Worm (Caenorhabditis elegans): ENCODE results near the gene C54D10.3.

C54D10.3 gene

DNA sequence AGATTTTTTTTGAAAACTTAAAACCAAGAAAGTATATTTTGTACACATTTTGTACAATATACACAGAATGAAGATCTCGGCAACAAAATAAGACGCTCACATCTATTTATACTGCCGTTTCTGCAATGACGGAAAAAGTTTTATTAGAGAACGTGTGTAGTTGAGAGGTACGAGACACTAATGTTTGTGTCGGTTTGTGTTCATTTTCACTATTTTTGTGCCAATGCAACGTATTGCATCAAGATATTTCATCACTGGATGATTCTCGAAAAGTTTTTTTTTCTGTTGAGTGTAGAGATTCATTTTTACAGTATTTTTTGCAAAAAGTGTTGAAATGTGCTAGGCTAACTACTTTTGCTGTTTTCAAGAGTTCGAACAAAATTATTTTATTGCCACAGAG, 9.4 kb upstream of the C54D10.3 start:
- TF ChIP-seq pqm-1 (tag; optimal IDR thresholded peaks at IDR 0.05), result peak; percentile 1
- TF ChIP-seq elt-2 (tag; optimal IDR thresholded peaks at IDR 0.05), result peak; percentile 6
- TF ChIP-seq nfya-1 (tag; optimal IDR thresholded peaks at IDR 0.05; ENCODE audit: insufficient read depth), result peak; percentile 0
- peak; percentile 62 for TF ChIP-seq pha-4 (tag; optimal IDR thresholded peaks at IDR 0.05)
- TF ChIP-seq nhr-25 (tag; optimal IDR thresholded peaks at IDR 0.05), result no peak

DNA sequence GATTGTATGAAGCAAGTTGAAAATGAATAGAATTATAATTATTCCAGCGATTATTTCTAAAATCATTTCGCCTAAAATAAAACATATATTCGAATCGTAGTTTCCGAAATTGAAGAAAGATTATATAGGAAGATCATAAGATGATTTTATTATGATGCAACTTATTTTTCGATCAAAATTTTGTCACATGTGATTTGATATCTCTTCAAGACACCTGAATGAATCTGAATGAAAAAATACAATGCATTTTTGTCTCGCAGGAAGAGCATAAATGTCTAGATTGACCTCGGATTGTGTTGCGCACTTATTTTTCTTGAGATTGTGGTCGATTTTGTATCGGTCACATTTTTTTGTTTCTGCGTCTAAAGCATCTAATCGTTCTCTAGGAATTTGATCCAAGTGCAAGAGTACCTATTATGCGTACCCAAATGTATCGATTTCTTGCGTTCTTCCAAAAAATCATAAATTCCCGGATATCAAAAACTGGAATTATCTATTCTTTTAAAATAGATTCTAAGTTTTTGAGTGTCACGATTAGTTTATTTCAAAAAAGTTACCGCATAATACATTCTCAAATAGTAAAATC, 7.9 kb upstream of the C54D10.3 start, which contains the start of gene hrg-2:
Gene hrg-2 (minus strand): TSS at position 98 of the 586 bp plus-strand sequence.
- no peak for TF ChIP-seq mml-1 (tag; optimal IDR thresholded peaks at IDR 0.05)
- no peak for TF ChIP-seq snpc-4 (tag; optimal IDR thresholded peaks at IDR 0.05)
- TF ChIP-seq eor-1 (tag; optimal IDR thresholded peaks at IDR 0.05), result no peak
- no peak for TF ChIP-seq nhr-67 (tag; optimal IDR thresholded peaks at IDR 0.05)
- no peak for TF ChIP-seq lin-39 (tag; optimal IDR thresholded peaks at IDR 0.05)
- TF ChIP-seq nhr-11 (tag; optimal IDR thresholded peaks at IDR 0.05), result no peak

DNA sequence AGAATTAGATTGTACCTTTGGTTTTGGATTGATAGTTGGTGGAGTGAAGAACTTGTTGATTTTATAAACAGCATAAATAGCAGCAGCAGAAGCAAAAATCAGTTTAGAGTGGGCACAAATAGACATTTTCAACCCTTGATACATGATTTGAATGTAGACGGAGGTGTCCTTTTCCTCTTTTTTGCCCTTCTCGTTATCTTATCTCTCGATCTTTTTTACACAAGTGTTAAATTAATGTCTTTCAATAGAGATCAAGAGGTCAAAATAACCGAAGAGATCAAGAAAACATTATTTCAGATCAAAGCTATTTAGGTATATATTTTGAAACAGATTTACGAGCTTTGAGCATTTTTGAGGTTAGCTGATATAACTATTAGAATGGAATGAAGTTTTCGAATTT, 6.5 kb upstream of the C54D10.3 start, which contains the start of gene cdr-7:
Gene cdr-7 (minus strand): TSS at position 205 of the 400 bp plus-strand sequence.
- no peak for TF ChIP-seq nhr-237 (tag; optimal IDR thresholded peaks at IDR 0.05)
- no peak for TF ChIP-seq fos-1 (tag; optimal IDR thresholded peaks at IDR 0.05)
- no peak for TF ChIP-seq tbx-2 (tag; optimal IDR thresholded peaks at IDR 0.05)
- TF ChIP-seq nhr-25 (tag; optimal IDR thresholded peaks at IDR 0.05), result peak; percentile 41
- peak in 1 of 3 experiments; percentile 45 for TF ChIP-seq elt-3 (tag; optimal IDR thresholded peaks at IDR 0.05)
- no peak for TF ChIP-seq fkh-2 (tag; optimal IDR thresholded peaks at IDR 0.05)
- TF ChIP-seq elt-1 (tag; optimal IDR thresholded peaks at IDR 0.05), result peak; percentile 89
- no peak for TF ChIP-seq sea-2 (GFP tag; optimal IDR thresholded peaks at IDR 0.05)
- no peak for TF ChIP-seq eor-1 (tag; optimal IDR thresholded peaks at IDR 0.05)
- no peak for TF ChIP-seq skn-1 (tag; optimal IDR thresholded peaks at IDR 0.05)
- no peak for TF ChIP-seq aly-2 (tag; optimal IDR thresholded peaks at IDR 0.05)

DNA sequence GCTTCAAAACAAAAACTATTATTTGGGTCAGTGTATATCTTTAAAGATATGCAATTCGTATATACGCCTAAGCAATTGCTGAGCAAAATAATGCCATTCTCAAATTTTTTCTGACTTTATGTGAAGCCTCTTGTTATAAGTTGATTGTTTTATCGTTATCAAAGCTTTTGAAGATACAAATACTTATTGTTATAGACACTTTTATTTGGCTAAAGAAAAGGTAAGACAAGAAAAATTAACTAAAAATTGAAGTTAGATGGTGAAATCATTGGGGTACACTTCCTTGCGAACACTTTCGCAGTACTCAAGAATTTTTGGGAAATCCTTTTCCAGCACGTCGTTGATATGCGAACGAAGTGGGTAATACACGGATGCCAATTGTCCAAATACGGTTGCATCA, 6.1 kb upstream of the C54D10.3 start:
- TF ChIP-seq snpc-4 (tag; optimal IDR thresholded peaks at IDR 0.05) (no peak), nhr-25 (tag; optimal IDR thresholded peaks at IDR 0.05) (no peak)

DNA sequence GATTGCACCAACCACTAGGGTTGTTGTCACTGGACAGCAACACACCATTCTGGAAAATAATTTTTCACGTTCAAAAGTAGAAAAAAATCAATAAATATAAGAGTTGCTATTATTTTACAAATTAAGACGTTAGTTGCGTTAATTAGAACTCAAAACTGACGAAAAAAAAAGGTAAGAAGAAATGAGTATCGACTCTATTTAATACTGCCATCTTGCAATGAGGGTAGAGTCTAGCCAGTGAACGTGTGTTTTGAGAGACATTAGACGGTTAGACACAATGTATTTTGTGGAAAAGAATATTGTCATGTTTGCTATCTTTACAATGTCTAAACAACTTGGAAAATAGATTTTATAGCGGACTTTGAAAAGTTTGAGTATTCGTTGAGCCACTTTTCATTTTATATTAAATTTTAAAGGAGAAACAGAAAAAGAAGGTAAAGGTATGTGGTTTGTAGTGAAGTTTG, 4.7 kb upstream of the C54D10.3 start, which contains the start of gene cdr-6:
Gene cdr-6 (minus strand): TSS at position 51 of the 464 bp plus-strand sequence.
- TF ChIP-seq eor-1 (tag; optimal IDR thresholded peaks at IDR 0.05) (no peak), ceh-28 (tag; optimal IDR thresholded peaks at IDR 0.05) (peak; percentile 28), nhr-23 (tag; optimal IDR thresholded peaks at IDR 0.05) (peak; percentile 9), nhr-77 (tag; optimal IDR thresholded peaks at IDR 0.05) (no peak), pqm-1 (tag; optimal IDR thresholded peaks at IDR 0.05) (peak; percentile 63), pha-4 (tag; optimal IDR thresholded peaks at IDR 0.05) (peak; percentile 61), elt-2 (tag; optimal IDR thresholded peaks at IDR 0.05) (peak; percentile 46)

DNA sequence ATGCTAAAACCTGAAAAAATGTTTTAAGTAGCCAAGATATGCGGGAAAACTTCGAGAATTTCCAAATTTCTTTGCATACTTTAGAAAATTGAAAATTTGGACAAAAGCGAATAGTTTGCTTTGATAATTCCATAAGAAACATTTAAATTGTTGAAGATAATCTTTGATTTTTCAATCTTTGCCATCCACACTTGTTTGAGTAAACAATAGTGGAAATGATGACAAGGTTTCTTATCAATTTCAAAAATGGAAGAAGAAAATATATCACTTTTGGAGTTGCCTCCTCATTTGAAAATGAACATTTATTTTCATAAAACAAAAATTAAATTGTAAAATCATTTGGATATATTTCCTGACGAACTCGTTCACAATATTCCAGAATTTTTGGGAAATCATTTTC, 4.0 kb upstream of the C54D10.3 start:
- TF ChIP-seq skn-1 (tag; optimal IDR thresholded peaks at IDR 0.05) (peak; percentile 51), ceh-9 (tag; optimal IDR thresholded peaks at IDR 0.05) (no peak), pqm-1 (tag; optimal IDR thresholded peaks at IDR 0.05) (peak; percentile 55), ama-1 (optimal IDR thresholded peaks at IDR 0.05) (no peak), unc-39 (tag; optimal IDR thresholded peaks at IDR 0.05) (no peak), nhr-76 (tag; optimal IDR thresholded peaks at IDR 0.05) (no peak), nhr-11 (tag; optimal IDR thresholded peaks at IDR 0.05) (no peak), nhr-28 (tag; optimal IDR thresholded peaks at IDR 0.05) (no peak), elt-2 (tag; optimal IDR thresholded peaks at IDR 0.05) (peak; percentile 62), pha-4 (tag; optimal IDR thresholded peaks at IDR 0.05) (peak; percentile 15)

DNA sequence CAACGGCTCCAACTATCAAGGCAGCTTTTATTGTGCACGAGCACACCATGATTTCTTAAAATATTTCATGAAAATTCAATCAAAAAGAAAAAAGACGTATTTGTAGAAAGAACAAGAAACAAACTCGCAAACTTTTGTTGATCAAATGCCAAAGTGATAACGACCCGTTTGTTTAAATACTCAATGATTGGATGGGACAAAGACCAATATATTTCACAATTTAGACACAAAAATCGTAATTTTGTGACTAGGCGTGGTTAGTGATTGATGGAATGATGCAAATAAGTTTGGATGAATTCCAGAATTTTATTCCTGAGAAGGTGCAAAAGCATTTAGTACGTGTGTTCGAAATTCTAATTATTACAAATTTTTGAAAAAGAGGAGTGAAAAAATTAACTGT, 2.7 kb upstream of the C54D10.3 start, which contains the start of gene cdr-2:
Gene cdr-2 (minus strand): TSS at position 54 of the 400 bp plus-strand sequence.
- no peak for TF ChIP-seq nhr-23 (tag; optimal IDR thresholded peaks at IDR 0.05)
- TF ChIP-seq elt-2 (tag; optimal IDR thresholded peaks at IDR 0.05), result peak; percentile 78
- no peak for TF ChIP-seq nhr-43 (tag; optimal IDR thresholded peaks at IDR 0.05; ENCODE audit: poor library complexity, severe bottlenecking)
- no peak for TF ChIP-seq R02D3.7 (tag; optimal IDR thresholded peaks at IDR 0.05)
- peak; percentile 79 for TF ChIP-seq pqm-1 (tag; optimal IDR thresholded peaks at IDR 0.05)
- TF ChIP-seq nhr-28 (tag; optimal IDR thresholded peaks at IDR 0.05), result no peak
